Worm (Caenorhabditis elegans) whole organism, L4 larva: ENCODE measurements around the gene vti-1.

Experiments used
- R02D3.7 ChIP-seq: fragments of 150-350 bp; sonication (generic microtip); optimal IDR thresholded peaks from 3 replicates; lab custom pipeline; 2014; ENCODE audit warnings: missing biosample characterization, missing genetic modification characterization
- T20F7.1 ChIP-seq: fragments of 200-800 bp; sonication (Bioruptor generic); optimal IDR thresholded peaks from 2 replicates; lab custom pipeline; 2018; ENCODE audit warnings: mild to moderate bottlenecking, missing genetic modification characterization, missing compliant biosample characterization
- T26A8.4 ChIP-seq: fragments of 200-800 bp; sonication (Bioruptor generic); IDR thresholded peaks from 2 replicates; pipeline ENCODE4 v1.3.6; 2022; ENCODE audit warnings: missing genetic modification characterization, missing compliant biosample characterization
- Y105C5A.15 ChIP-seq: fragments of 200-800 bp; sonication (Bioruptor generic); IDR thresholded peaks from 2 replicates; pipeline ENCODE4 v1.3.6; 2022; ENCODE audit warnings: missing genetic modification characterization, missing compliant biosample characterization
- Y75B8A.6 ChIP-seq: fragments of 200-800 bp; sonication (Bioruptor generic); IDR thresholded peaks from 2 replicates; pipeline ENCODE4 v1.3.6; 2022; ENCODE audit warnings: missing genetic modification reagents, missing genetic modification characterization, missing compliant biosample characterization
- ZK337.2 ChIP-seq: fragments of 200-800 bp; sonication (Bioruptor generic); IDR thresholded peaks from 2 replicates; pipeline ENCODE4 v1.3.6; 2022; ENCODE audit warnings: missing genetic modification reagents, missing genetic modification characterization, missing compliant biosample characterization
- ZK546.5 ChIP-seq, 2 experiments: sonication (generic microtip); optimal IDR thresholded peaks; 2 replicates each; lab custom pipeline; 2017; ENCODE audit warnings: missing biosample characterization in 2 of 2, missing genetic modification characterization in 2 of 2
- aha-1 ChIP-seq: fragments of 150-350 bp; peaks from one replicate; lab custom pipeline; 2014; ENCODE audit warnings: missing biosample characterization, missing genetic modification characterization
- ama-1 ChIP-seq: fragments of 150-350 bp; optimal IDR thresholded peaks from 2 replicates; lab custom pipeline; 2014; ENCODE audit warnings: inconsistent platforms, mixed read lengths
- daf-16 ChIP-seq, 3 experiments: sonication (generic microtip); optimal IDR thresholded peaks; 2 replicates each; lab custom pipeline; 2016 to 2017; ENCODE audit warnings: missing genetic modification characterization in 3 of 3, missing genetic modification reagents in 3 of 3, mild to moderate bottlenecking in 2 of 3, missing compliant biosample characterization in 2 of 3, missing biosample characterization in 1 of 3, moderate library complexity in 1 of 3
- daf-19 ChIP-seq: fragments of 200-800 bp; sonication (Bioruptor generic); conservative IDR thresholded peaks from 2 replicates; pipeline ENCODE4 v1.3.6; 2022; ENCODE audit warnings: missing genetic modification characterization, missing compliant biosample characterization
- dmd-9 ChIP-seq: fragments of 200-800 bp; sonication (Bioruptor generic); IDR thresholded peaks from 2 replicates; pipeline ENCODE4 v1.3.6; 2022; ENCODE audit warnings: missing genetic modification reagents, missing genetic modification characterization, missing compliant biosample characterization
- dve-1 ChIP-seq: sonication (generic microtip); optimal IDR thresholded peaks from 2 replicates; lab custom pipeline; 2017; ENCODE audit warnings: antibody characterized with exemption, mild to moderate bottlenecking, missing genetic modification characterization, missing compliant biosample characterization; ENCODE audit not compliant: insufficient read depth
- egl-27 ChIP-seq: sonication (generic microtip); optimal IDR thresholded peaks from 3 replicates; lab custom pipeline; 2017; ENCODE audit warnings: missing biosample characterization, missing genetic modification reagents, missing genetic modification characterization
- fkh-10 ChIP-seq: fragments of 150-350 bp; optimal IDR thresholded peaks from 2 replicates; lab custom pipeline; 2014; ENCODE audit warnings: missing biosample characterization, missing genetic modification reagents, missing genetic modification characterization
- fos-1 ChIP-seq: fragments of 150-350 bp; optimal IDR thresholded peaks from 2 replicates; lab custom pipeline; 2014; ENCODE audit warnings: missing biosample characterization, missing genetic modification characterization
- gei-8 ChIP-seq: fragments of 200-800 bp; sonication (Bioruptor generic); optimal IDR thresholded peaks from 2 replicates; lab custom pipeline; 2018; ENCODE audit warnings: mild to moderate bottlenecking, missing genetic modification characterization, missing compliant biosample characterization
- hif-1 ChIP-seq, 2 experiments: sonication (generic microtip); optimal IDR thresholded peaks; 2 replicates each; lab custom pipeline; 2016 to 2017; ENCODE audit warnings: missing compliant biosample characterization in 2 of 2, missing genetic modification characterization in 2 of 2, missing genetic modification reagents in 2 of 2, missing genotype in 2 of 2, mild to moderate bottlenecking in 1 of 2
- lim-7 ChIP-seq: fragments of 200-800 bp; sonication (Bioruptor generic); IDR thresholded peaks from 2 replicates; pipeline ENCODE4 v1.3.6; 2022; ENCODE audit warnings: missing genetic modification characterization, missing compliant biosample characterization
- lin-29 ChIP-seq: fragments of 200-800 bp; sonication (Bioruptor generic); IDR thresholded peaks from 2 replicates; pipeline ENCODE4 v1.3.6; 2022; ENCODE audit warnings: missing genetic modification reagents, missing genetic modification characterization, missing compliant biosample characterization
- lin-38 ChIP-seq: fragments of 200-800 bp; sonication (Bioruptor generic); IDR thresholded peaks from 2 replicates; pipeline ENCODE4 v1.3.6; 2022; ENCODE audit warnings: missing genetic modification reagents, missing genetic modification characterization, missing compliant biosample characterization
- lir-3 ChIP-seq: sonication (generic microtip); optimal IDR thresholded peaks from 2 replicates; lab custom pipeline; 2016; ENCODE audit warnings: mild to moderate bottlenecking, missing genetic modification characterization, missing compliant biosample characterization
- lsy-2 ChIP-seq, 2 experiments: fragments of 150-350 bp in 1 of 2; sonication (generic microtip) in 1 of 2; optimal IDR thresholded peaks; 2 replicates each; lab custom pipeline; 2014 to 2017; ENCODE audit warnings: missing biosample characterization in 2 of 2, missing genetic modification characterization in 2 of 2
- madf-5 ChIP-seq, 2 experiments: fragments of 200-800 bp; sonication (Bioruptor generic); IDR thresholded peaks; 2 replicates each; pipeline ENCODE4 v1.3.6; 2022; ENCODE audit warnings: missing compliant biosample characterization in 2 of 2, missing genetic modification characterization in 2 of 2
- madf-9 ChIP-seq: fragments of 200-800 bp; sonication (Bioruptor generic); conservative IDR thresholded peaks from 2 replicates; pipeline ENCODE4 v1.3.6; 2022; ENCODE audit warnings: missing genetic modification reagents, missing genetic modification characterization, missing compliant biosample characterization
- mdl-1 ChIP-seq, 2 experiments: fragments of 150-350 bp in 1 of 2; sonication (generic microtip) in 1 of 2; optimal IDR thresholded peaks; 2 replicates each; lab custom pipeline; 2014 to 2017; ENCODE audit warnings: missing biosample characterization in 2 of 2, missing genetic modification characterization in 2 of 2
- mes-2 ChIP-seq: sonication (generic microtip); optimal IDR thresholded peaks from 2 replicates; lab custom pipeline; 2016; ENCODE audit warnings: missing genotype, mild to moderate bottlenecking, missing genetic modification characterization, missing compliant biosample characterization; ENCODE audit not compliant: poor library complexity, severe bottlenecking
- mxl-2 ChIP-seq: fragments of 200-800 bp; sonication (Bioruptor generic); conservative IDR thresholded peaks from 2 replicates; pipeline ENCODE4 v1.3.6; 2022; ENCODE audit warnings: missing genetic modification reagents, missing genetic modification characterization, missing compliant biosample characterization
- nhr-41 ChIP-seq: fragments of 200-800 bp; sonication (Bioruptor generic); IDR thresholded peaks from 2 replicates; pipeline ENCODE4 v1.3.6; 2022; ENCODE audit warnings: missing genetic modification reagents, missing genetic modification characterization, missing compliant biosample characterization
- nhr-42 ChIP-seq: fragments of 200-800 bp; sonication (Bioruptor generic); IDR thresholded peaks from 2 replicates; pipeline ENCODE4 v1.3.6; 2022; ENCODE audit warnings: missing genetic modification characterization, missing compliant biosample characterization
- nhr-48 ChIP-seq: sonication (generic microtip); optimal IDR thresholded peaks from 2 replicates; lab custom pipeline; 2016; ENCODE audit warnings: mild to moderate bottlenecking, missing genetic modification characterization, missing compliant biosample characterization
- nhr-6 ChIP-seq: fragments of 150-350 bp; optimal IDR thresholded peaks from 2 replicates; lab custom pipeline; 2014; ENCODE audit warnings: missing biosample characterization, missing genetic modification characterization
- nhr-76 ChIP-seq: fragments of 150-350 bp; optimal IDR thresholded peaks from 2 replicates; lab custom pipeline; 2014; ENCODE audit warnings: missing biosample characterization, missing genetic modification characterization
- nhr-77 ChIP-seq: fragments of 150-350 bp; optimal IDR thresholded peaks from 2 replicates; lab custom pipeline; 2014; ENCODE audit warnings: missing biosample characterization, missing genetic modification characterization
- php-3 ChIP-seq: fragments of 200-800 bp; sonication (Bioruptor generic); IDR thresholded peaks from 2 replicates; pipeline ENCODE4 v1.3.6; 2022; ENCODE audit warnings: missing genetic modification reagents, missing genetic modification characterization, missing compliant biosample characterization
- pqm-1 ChIP-seq: sonication (generic microtip); optimal IDR thresholded peaks from 2 replicates; lab custom pipeline; 2017; ENCODE audit warnings: missing biosample characterization, missing genetic modification characterization
- saeg-2 ChIP-seq: fragments of 200-800 bp; sonication (Bioruptor generic); IDR thresholded peaks from 2 replicates; pipeline ENCODE4 v1.3.6; 2022; ENCODE audit warnings: missing genetic modification reagents, missing genetic modification characterization, missing compliant biosample characterization
- sdz-12 ChIP-seq: fragments of 200-800 bp; sonication (Bioruptor generic); optimal IDR thresholded peaks from 2 replicates; lab custom pipeline; 2018; ENCODE audit warnings: mild to moderate bottlenecking, missing genetic modification characterization, missing compliant biosample characterization
- set-16 ChIP-seq: fragments of 200-800 bp; sonication (Bioruptor generic); IDR thresholded peaks from 2 replicates; pipeline ENCODE4 v1.3.6; 2022; ENCODE audit warnings: missing genetic modification reagents, missing genetic modification characterization, missing compliant biosample characterization
- snpc-1.2 ChIP-seq: fragments of 200-800 bp; sonication (Bioruptor generic); IDR thresholded peaks from 2 replicates; pipeline ENCODE4 v1.3.6; 2022; ENCODE audit warnings: missing genetic modification reagents, missing genetic modification characterization, missing compliant biosample characterization
- snpc-4 ChIP-seq: fragments of 150-350 bp; optimal IDR thresholded peaks from 2 replicates; lab custom pipeline; 2014; ENCODE audit warnings: missing biosample characterization, missing genetic modification characterization
- spr-3 ChIP-seq: fragments of 200-800 bp; sonication (Bioruptor generic); optimal IDR thresholded peaks from 2 replicates; lab custom pipeline; 2018; ENCODE audit warnings: mild to moderate bottlenecking, missing genetic modification characterization, missing compliant biosample characterization
- tra-1 ChIP-seq: fragments of 200-800 bp; sonication (Bioruptor generic); IDR thresholded peaks from 2 replicates; pipeline ENCODE4 v1.3.6; 2022; ENCODE audit warnings: missing genetic modification reagents, missing genetic modification characterization, missing compliant biosample characterization
- unc-39 ChIP-seq: sonication (generic microtip); optimal IDR thresholded peaks from 2 replicates; lab custom pipeline; 2017; ENCODE audit warnings: missing biosample characterization, missing genetic modification characterization
- unc-62 ChIP-seq, 3 experiments: fragments of 150-350 bp in 1 of 3; sonication (generic microtip); optimal IDR thresholded peaks in 2 of 3; peaks in 1 of 3; 1 replicate in 1 of 3; 2 replicates in 2 of 3; lab custom pipeline; 2014 to 2017; ENCODE audit warnings: missing biosample characterization in 3 of 3, missing genetic modification characterization in 3 of 3, missing genetic modification reagents in 3 of 3, missing genotype in 1 of 3
- zip-2 ChIP-seq: fragments of 150-350 bp; optimal IDR thresholded peaks from 2 replicates; lab custom pipeline; 2014; ENCODE audit warnings: missing biosample characterization, missing genetic modification characterization
- ztf-7 ChIP-seq: fragments of 150-350 bp; optimal IDR thresholded peaks from 2 replicates; lab custom pipeline; 2014; ENCODE audit warnings: missing biosample characterization, missing genetic modification characterization

The vti-1 gene

DNA sequence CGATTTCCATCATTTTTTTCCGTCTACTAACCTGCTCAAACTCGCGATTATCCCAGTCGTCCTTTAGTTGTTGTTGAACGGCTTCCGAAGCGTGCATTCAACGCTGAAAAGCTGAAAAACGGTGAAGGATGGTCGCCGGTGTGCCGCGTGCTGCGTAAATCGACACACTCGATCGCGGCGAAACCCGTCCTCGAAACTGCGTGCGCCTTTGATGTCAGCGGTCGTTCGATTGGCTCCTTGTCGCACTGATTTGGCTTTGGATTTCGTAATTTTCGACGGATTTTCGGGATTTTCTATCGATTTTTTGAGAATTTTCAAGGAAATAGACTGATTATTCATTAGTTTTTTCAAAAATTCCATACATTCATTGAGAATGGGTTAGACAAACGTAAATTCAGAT is 30.9 kb upstream of the vti-1 start, which contains the start of the genes Y57G11C.1147 and nuo-3 (continued):
- TF ChIP-seq nhr-41 (GFP tag; lab: Robert Waterston, UW), result no peak
- no peak for TF ChIP-seq daf-16 (GFP tag; optimal IDR thresholded peaks at IDR 0.05; lab: Kevin White, UChicago)
- peak; percentile 15 for TF ChIP-seq daf-16 (tag; optimal IDR thresholded peaks at IDR 0.05; lab: Kevin White, UChicago)
- no peak for TF ChIP-seq hif-1 (tag; optimal IDR thresholded peaks at IDR 0.05; lab: Kevin White, UChicago)
- TF ChIP-seq nhr-76 (tag; lab: Kevin White, UChicago), result no peak
- no peak for TF ChIP-seq Y105C5A.15
- no peak for TF ChIP-seq pqm-1 (tag; lab: Kevin White, UChicago)
- no peak for TF ChIP-seq unc-39 (tag; lab: Kevin White, UChicago)

ce11 chrIV:14795918-14796488 is 29.5 kb upstream of the vti-1 start, which contains the start of gene coq-3:
coq-3 (minus strand) TSS chrIV:14796324.
- TF ChIP-seq madf-9 (GFP tag; lab: Robert Waterston, UW) (no peak), snpc-4 (tag; lab: Kevin White, UChicago) (no peak), unc-62 (GFP tag; optimal IDR thresholded peaks at IDR 0.05 in 1 of 2; lab: Kevin White, UChicago) (no peak), unc-62 (tag; optimal IDR thresholded peaks at IDR 0.05; lab: Kevin White, UChicago) (no peak), ZK546.5 (tag; optimal IDR thresholded peaks at IDR 0.05; lab: Kevin White, UChicago) (no peak), mxl-2 (GFP tag; lab: Robert Waterston, UW) (no peak), Y105C5A.15 (no peak), tra-1 (no peak), lsy-2 (tag; optimal IDR thresholded peaks at IDR 0.05; lab: Kevin White, UChicago) (peak in 1 of 2 experiments; percentile 12), lim-7 (0 out of 2 replicates have a peak, but pooled peaks have one; percentile 25), mdl-1 (tag; optimal IDR thresholded peaks at IDR 0.05; lab: Kevin White, UChicago) (no peak), php-3 (GFP tag; lab: Robert Waterston, UW) (no peak), saeg-2 (no peak), lin-29 (GFP tag; lab: Robert Waterston, UW) (no peak), R02D3.7 (no peak), fkh-10 (no peak), fos-1 (no peak), snpc-1.2 (GFP tag; lab: Robert Waterston, UW) (no peak; the same call in 1 of the 2 replicates), nhr-6 (tag; lab: Kevin White, UChicago) (no peak), dve-1 (peak; percentile 13), T20F7.1 (GFP tag; lab: Kevin White, UChicago) (no peak), zip-2 (no peak), ama-1 (lab: Kevin White, UChicago) (peak; percentile 29), nhr-48 (tag; lab: Kevin White, UChicago) (no peak), madf-5 (GFP tag; IDR thresholded peaks at IDR 0.05; lab: Robert Waterston, UW) (no peak), egl-27 (tag; lab: Kevin White, UChicago) (no peak), lin-38 (GFP tag; lab: Robert Waterston, UW) (peak; percentile 23; the same call in 1 of the 2 replicates), gei-8 (no peak), aha-1 (peak; percentile 85), Y75B8A.6 (GFP tag; lab: Robert Waterston, UW) (no peak), ztf-7 (tag; lab: Kevin White, UChicago) (no peak), T26A8.4 (GFP tag; lab: Robert Waterston, UW) (0 out of 2 replicates have a peak, but pooled peaks have one; percentile 22), set-16 (GFP tag; lab: Robert Waterston, UW) (no peak), dmd-9 (no peak), nhr-42 (GFP tag; lab: Robert Waterston, UW) (no peak), sdz-12 (GFP tag; lab: Kevin White, UChicago) (no peak), daf-19 (no peak), unc-39 (tag; lab: Kevin White, UChicago) (no peak), daf-16 (GFP tag; optimal IDR thresholded peaks at IDR 0.05; lab: Kevin White, UChicago) (no peak), daf-16 (tag; optimal IDR thresholded peaks at IDR 0.05; lab: Kevin White, UChicago) (no peak), mes-2 (tag; lab: Kevin White, UChicago) (peak; percentile 28), spr-3 (GFP tag; lab: Kevin White, UChicago) (no peak), ZK337.2 (no peak), nhr-77 (tag; lab: Kevin White, UChicago) (no peak), lir-3 (tag; lab: Kevin White, UChicago) (no peak)
